Fruit fly (Drosophila melanogaster): Measurements from ENCODE around the gene CG12795.
A peak's percentile ranks its signal among the peaks of the same experiment; 100 is the strongest.

- TF ChIP-seq Mnt (GFP tag; optimal IDR thresholded peaks at IDR 0.05) (no peak), ovo (GFP tag; optimal IDR thresholded peaks at IDR 0.05) (no peak), CG5204 (GFP tag; optimal IDR thresholded peaks at IDR 0.05) (no peak), CG1620 (GFP tag; optimal IDR thresholded peaks at IDR 0.05) (no peak), pad (GFP tag; optimal IDR thresholded peaks at IDR 0.05) (no peak), kay (GFP tag; ENCODE audit: borderline replicate concordance) (no peak), CG11617 (GFP tag; optimal IDR thresholded peaks at IDR 0.05) (no peak), Clk (GFP tag; optimal IDR thresholded peaks at IDR 0.05) (no peak), cic (GFP tag; optimal IDR thresholded peaks at IDR 0.05) (no peak), bab1 (GFP tag; optimal IDR thresholded peaks at IDR 0.05) (no peak), CG7101 (tag; optimal IDR thresholded peaks at IDR 0.05) (no peak), tj (GFP tag; optimal IDR thresholded peaks at IDR 0.05) (no peak), CG7045 (GFP tag; optimal IDR thresholded peaks at IDR 0.05) (peak; percentile 40), Hr96 (GFP tag; optimal IDR thresholded peaks at IDR 0.05) (no peak)
Measured at dm6 chr2L:3482712-3483111, 30.4 kb downstream of the CG12795 start.
